Worm (Caenorhabditis elegans): ENCODE results near the gene srz-90.

DNA sequence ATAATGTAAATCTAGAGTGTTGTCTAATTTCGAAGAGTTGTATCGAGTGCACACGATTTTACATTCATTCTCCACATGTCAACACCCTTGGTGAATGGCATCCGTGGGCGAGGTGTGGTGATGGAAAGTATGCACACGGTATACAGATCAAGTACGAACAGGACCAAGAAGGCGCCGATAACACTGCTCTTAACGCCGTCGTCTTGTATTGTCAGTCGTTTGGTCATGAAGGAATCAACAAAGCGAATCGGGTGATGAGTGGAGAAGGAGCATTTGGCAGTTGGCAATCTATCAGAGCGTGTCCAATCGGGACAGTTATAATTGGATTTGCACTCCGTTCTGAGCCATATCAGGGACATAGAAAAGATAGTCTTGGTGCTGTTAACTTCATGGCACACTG lies 5.4 kb downstream of the srz-90 start:
- TF ChIP-seq nhr-11 (tag; optimal IDR thresholded peaks at IDR 0.05): no peak
- TF ChIP-seq hlh-30 (tag; optimal IDR thresholded peaks at IDR 0.05; ENCODE audit: insufficient read depth): no peak
- no peak for TF ChIP-seq ttx-3 (tag; optimal IDR thresholded peaks at IDR 0.05)
- no peak for TF ChIP-seq pha-4 (tag; optimal IDR thresholded peaks at IDR 0.05)
- no peak for TF ChIP-seq K09A11.1 (tag; optimal IDR thresholded peaks at IDR 0.05; ENCODE audit: insufficient read depth)
- no peak for TF ChIP-seq ceh-45 (GFP tag; IDR thresholded peaks at IDR 0.05)
- no peak for TF ChIP-seq fkh-10 (GFP tag; optimal IDR thresholded peaks at IDR 0.05)
- TF ChIP-seq pag-3 (tag; optimal IDR thresholded peaks at IDR 0.05; ENCODE audit: borderline replicate concordance): no peak
- TF ChIP-seq hlh-8 (tag; optimal IDR thresholded peaks at IDR 0.05): no peak
- no peak for TF ChIP-seq ceh-9 (tag; optimal IDR thresholded peaks at IDR 0.05)

All from whole organism, late embryonic.